Fruit fly (Drosophila melanogaster) whole organism, wandering third instar larva: ENCODE data around the gene NANS.

Source experiments
- Abd-B ChIP-seq: fragments of >200 bp; optimal IDR thresholded peaks from 2 replicates; lab custom pipeline; 2017; ENCODE audit warnings: missing biosample characterization, missing genetic modification characterization
- CG32264 ChIP-seq: fragments of 200-800 bp; sonication (Bioruptor generic); optimal IDR thresholded peaks from 2 replicates; lab custom pipeline; 2016; ENCODE audit warnings: missing biosample characterization, missing genetic modification characterization
- Dfd ChIP-seq: fragments of >200 bp; optimal IDR thresholded peaks from 2 replicates; lab custom pipeline; 2017; ENCODE audit warnings: missing biosample characterization, missing genetic modification characterization
- Dif ChIP-seq: fragments of 200-275, 200-300 bp; sonication (Bioruptor generic); optimal IDR thresholded peaks from 2 replicates; lab custom pipeline; 2018; ENCODE audit warnings: missing biosample characterization, missing genetic modification characterization; ENCODE audit not compliant: partially characterized antibody
- GATAd ChIP-seq: sonication (Bioruptor generic); optimal IDR thresholded peaks from 2 replicates; lab custom pipeline; 2016; ENCODE audit warnings: missing biosample characterization, missing genetic modification characterization
- HLH106 ChIP-seq: fragments of 200-800 bp; optimal IDR thresholded peaks from 3 replicates; lab custom pipeline; 2019; ENCODE audit warnings: missing biosample characterization, mild to moderate bottlenecking, missing genetic modification characterization, moderate library complexity
- Hnf4 ChIP-seq: fragments of 200-800 bp; sonication (Bioruptor generic); optimal IDR thresholded peaks from 2 replicates; lab custom pipeline; 2016; ENCODE audit warnings: missing biosample characterization, mild to moderate bottlenecking, missing genetic modification characterization
- Hr78 ChIP-seq: fragments of >200 bp; optimal IDR thresholded peaks from 2 replicates; lab custom pipeline; 2017; ENCODE audit warnings: missing biosample characterization, missing genetic modification characterization
- Hr83 ChIP-seq: fragments of 200-300 bp; sonication (Bioruptor generic); optimal IDR thresholded peaks from 2 replicates; lab custom pipeline; 2016; ENCODE audit warnings: missing biosample characterization, mild to moderate bottlenecking, missing genetic modification characterization, moderate library complexity; ENCODE audit not compliant: poor library complexity, severe bottlenecking
- Jra ChIP-seq: sonication (Bioruptor generic); optimal IDR thresholded peaks from 2 replicates; lab custom pipeline; 2016; ENCODE audit warnings: missing biosample characterization, missing genetic modification characterization
- N ChIP-seq: fragments of >200 bp; optimal IDR thresholded peaks from 2 replicates; lab custom pipeline; 2018; ENCODE audit warnings: missing biosample characterization, missing external identifiers, missing genetic modification characterization
- OdsH ChIP-seq: fragments of 200-800 bp; sonication (Bioruptor generic); optimal IDR thresholded peaks from 2 replicates; lab custom pipeline; 2016; ENCODE audit warnings: missing biosample characterization, mild to moderate bottlenecking, missing genetic modification characterization
- Rel ChIP-seq, 2 experiments: fragments of 200-800 bp; sonication (Bioruptor generic) in 1 of 2; optimal IDR thresholded peaks; 2 replicates in 1 of 2; 3 replicates in 1 of 2; lab custom pipeline; 2016 to 2019; ENCODE audit warnings: mild to moderate bottlenecking in 2 of 2, missing biosample characterization in 2 of 2, missing genetic modification characterization in 2 of 2, moderate library complexity in 1 of 2
- Sp1 ChIP-seq: fragments of 200-800 bp; sonication (Bioruptor generic); optimal IDR thresholded peaks from 3 replicates; lab custom pipeline; 2019; ENCODE audit warnings: missing biosample characterization, mild to moderate bottlenecking, missing genetic modification characterization, moderate library complexity
- Vsx2 ChIP-seq: fragments of 200-300, 225-300 bp; sonication (Bioruptor generic); optimal IDR thresholded peaks from 2 replicates; lab custom pipeline; 2018; ENCODE audit warnings: missing biosample characterization, missing genetic modification characterization; ENCODE audit not compliant: partially characterized antibody
- br ChIP-seq: fragments of 200-800 bp; sonication (Bioruptor generic); optimal IDR thresholded peaks from 2 replicates; lab custom pipeline; 2016; ENCODE audit warnings: missing biosample characterization, missing genetic modification characterization
- dl ChIP-seq, 2 experiments: fragments of 175-275, 200-275 bp in 1 of 2; fragments of 200-275 bp in 1 of 2; sonication (Bioruptor generic); optimal IDR thresholded peaks; lab custom pipeline; 2018; ENCODE audit warnings: mild to moderate bottlenecking in 2 of 2, missing biosample characterization in 2 of 2, missing genetic modification characterization in 2 of 2, moderate library complexity in 2 of 2; ENCODE audit not compliant: partially characterized antibody in 2 of 2, insufficient read depth in 1 of 2
- dsf ChIP-seq: sonication (Bioruptor generic); optimal IDR thresholded peaks from 2 replicates; lab custom pipeline; 2016; ENCODE audit warnings: missing biosample characterization, missing genetic modification characterization, borderline replicate concordance
- ey ChIP-seq: fragments of 200-800 bp; sonication (Bioruptor generic); optimal IDR thresholded peaks from 2 replicates; lab custom pipeline; 2016; ENCODE audit warnings: missing biosample characterization, missing genetic modification characterization
- foxo ChIP-seq, 2 experiments: fragments of 200-800 bp; sonication (Bioruptor generic); optimal IDR thresholded peaks; 2 replicates in 1 of 2; 3 replicates in 1 of 2; lab custom pipeline; 2016 to 2017; ENCODE audit warnings: missing biosample characterization in 2 of 2, missing genetic modification characterization in 2 of 2
- h ChIP-seq: fragments of 200-800 bp; sonication (Bioruptor generic); optimal IDR thresholded peaks from 3 replicates; lab custom pipeline; 2016; ENCODE audit warnings: missing biosample characterization, mild to moderate bottlenecking, missing genetic modification characterization
- jim ChIP-seq: fragments of 175-275, 200-325 bp; sonication (Bioruptor generic); optimal IDR thresholded peaks from 2 replicates; lab custom pipeline; 2016; ENCODE audit warnings: missing biosample characterization, mild to moderate bottlenecking, missing genetic modification characterization
- lola ChIP-seq: fragments of >200 bp; optimal IDR thresholded peaks from 2 replicates; lab custom pipeline; 2017; ENCODE audit warnings: missing biosample characterization, missing genetic modification characterization
- psq ChIP-seq: fragments of 200-800 bp; sonication (Bioruptor generic); optimal IDR thresholded peaks from 3 replicates; lab custom pipeline; 2017; ENCODE audit warnings: missing biosample characterization, mild to moderate bottlenecking, missing genetic modification characterization, moderate library complexity
- rgr ChIP-seq: fragments of 200-800 bp; sonication (Bioruptor generic); optimal IDR thresholded peaks from 3 replicates; lab custom pipeline; 2016; ENCODE audit warnings: missing biosample characterization, mild to moderate bottlenecking, missing genetic modification characterization
- sage ChIP-seq: fragments of 200-800 bp; sonication (Bioruptor generic); optimal IDR thresholded peaks from 2 replicates; lab custom pipeline; 2016; ENCODE audit warnings: missing biosample characterization, mild to moderate bottlenecking, missing genetic modification characterization
- sv ChIP-seq: fragments of 200-800 bp; sonication (Bioruptor generic); optimal IDR thresholded peaks from 3 replicates; lab custom pipeline; 2016; ENCODE audit warnings: missing biosample characterization, missing genetic modification characterization
- tai ChIP-seq: sonication (Bioruptor generic); optimal IDR thresholded peaks from 2 replicates; lab custom pipeline; 2016; ENCODE audit warnings: missing biosample characterization, missing genetic modification characterization
- usp ChIP-seq: fragments of >200 bp; optimal IDR thresholded peaks from 2 replicates; lab custom pipeline; 2017; ENCODE audit warnings: missing biosample characterization, missing genetic modification characterization
- woc ChIP-seq: sonication (Bioruptor generic); optimal IDR thresholded peaks from 2 replicates; lab custom pipeline; 2016; ENCODE audit warnings: missing biosample characterization, mild to moderate bottlenecking, missing genetic modification characterization

The NANS gene

DNA sequence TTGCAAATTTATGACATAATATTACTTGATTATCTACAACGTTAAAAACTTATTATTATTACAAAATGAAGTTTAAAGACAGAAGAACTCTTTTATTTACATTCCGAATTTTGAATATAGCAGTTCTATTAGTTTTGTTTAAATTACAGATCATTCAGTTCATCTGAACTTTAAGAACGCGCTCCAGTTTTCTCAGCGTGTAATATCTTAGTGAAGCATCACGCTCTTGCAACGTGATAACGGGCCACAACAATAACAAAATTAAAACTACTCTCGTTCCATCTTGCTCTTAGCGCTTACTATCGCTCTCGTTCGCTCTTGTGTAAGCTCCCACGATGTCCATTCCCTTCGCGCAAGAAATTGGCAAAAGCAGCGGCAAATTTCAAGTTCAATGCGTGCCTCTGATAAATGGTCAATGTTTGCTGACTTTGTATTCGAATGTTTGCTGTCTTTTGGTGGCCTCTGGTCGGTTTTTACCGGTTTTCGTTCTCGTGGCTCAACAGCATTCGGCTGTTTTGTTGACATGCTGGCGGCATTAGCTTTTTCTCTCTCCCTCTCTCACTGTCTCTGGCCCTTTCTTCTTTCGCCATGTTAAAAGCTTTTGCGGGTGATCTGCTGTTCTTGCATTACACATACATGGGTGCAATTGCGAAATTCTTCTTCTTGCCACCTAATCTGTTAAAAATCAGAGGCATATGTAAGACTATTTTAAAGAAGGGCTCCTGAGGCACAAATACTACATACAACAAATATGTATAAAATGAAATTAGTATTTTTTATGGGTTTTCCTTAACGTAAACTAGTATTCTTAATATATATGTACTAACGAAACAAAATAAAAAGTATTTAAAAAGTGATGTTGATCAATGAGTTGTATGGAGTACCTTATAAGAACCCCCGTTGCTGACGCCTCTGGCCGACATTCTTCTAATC, 16.5 kb downstream of the NANS start (continued):
- TF ChIP-seq sv (GFP tag; lab: Kevin White, UChicago) = no peak
- peak; percentile 37 for TF ChIP-seq woc (GFP tag; lab: Kevin White, UChicago)
- peak; percentile 72 for TF ChIP-seq psq (GFP tag; lab: Kevin White, UChicago)
- TF ChIP-seq N (GFP tag; lab: Kevin White, UChicago) = no peak
- TF ChIP-seq OdsH = peak; percentile 83
- peak; percentile 79 for TF ChIP-seq HLH106 (tag; lab: Kevin White, UChicago)
- TF ChIP-seq Vsx2 (GFP tag; lab: Kevin White, UChicago) = no peak
- peak; percentile 84 for TF ChIP-seq Sp1
- TF ChIP-seq Hr83 (GFP tag; lab: Kevin White, UChicago) = peak; percentile 56

DNA sequence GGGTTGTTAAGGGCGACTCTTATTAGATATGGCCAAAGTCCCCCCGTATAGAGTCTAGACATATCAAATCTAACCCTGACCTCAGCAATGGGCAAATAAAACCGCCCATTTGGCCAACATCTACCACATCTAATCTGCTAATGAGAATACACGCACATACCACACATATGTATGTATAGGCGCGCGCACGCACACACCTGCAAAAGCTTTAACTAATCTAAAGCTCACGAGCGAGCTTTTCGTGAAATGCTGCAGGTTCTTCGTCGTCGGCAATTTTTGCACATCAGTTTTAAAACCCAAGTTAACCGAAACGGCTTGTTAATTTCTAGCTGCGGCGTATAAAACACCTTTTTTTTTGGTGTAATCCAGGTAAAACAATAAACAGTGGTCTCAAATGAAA, 17.4 kb downstream of the NANS start:
- TF ChIP-seq HLH106 (tag; lab: Kevin White, UChicago) (no peak), ey (GFP tag; lab: Kevin White, UChicago) (no peak), Dfd (GFP tag; lab: Kevin White, UChicago) (no peak), GATAd (GFP tag; lab: Kevin White, UChicago) (no peak), lola (GFP tag; lab: Kevin White, UChicago) (peak; percentile 58), sage (GFP tag; lab: Kevin White, UChicago) (no peak), usp (GFP tag; lab: Kevin White, UChicago) (no peak), psq (GFP tag; lab: Kevin White, UChicago) (no peak), jim (GFP tag; lab: Kevin White, UChicago) (no peak), dsf (no peak), OdsH (no peak), dl (GFP tag; optimal IDR thresholded peaks at IDR 0.05; lab: Kevin White, UChicago; ENCODE audit: insufficient read depth in 1 of 2, partially characterized antibody in 2 of 2) (no peak), Sp1 (no peak), N (GFP tag; lab: Kevin White, UChicago) (no peak), CG32264 (GFP tag; lab: Kevin White, UChicago) (no peak), Rel (GFP tag; optimal IDR thresholded peaks at IDR 0.05; lab: Kevin White, UChicago) (no peak), Rel (tag; optimal IDR thresholded peaks at IDR 0.05; lab: Kevin White, UChicago) (peak; percentile 12), Hnf4 (GFP tag; lab: Kevin White, UChicago) (no peak), Hr83 (GFP tag; lab: Kevin White, UChicago) (peak; percentile 20), Hr78 (GFP tag; lab: Kevin White, UChicago) (no peak)
- TF ChIP-seq, all 38 proteins: peak for 3

DNA sequence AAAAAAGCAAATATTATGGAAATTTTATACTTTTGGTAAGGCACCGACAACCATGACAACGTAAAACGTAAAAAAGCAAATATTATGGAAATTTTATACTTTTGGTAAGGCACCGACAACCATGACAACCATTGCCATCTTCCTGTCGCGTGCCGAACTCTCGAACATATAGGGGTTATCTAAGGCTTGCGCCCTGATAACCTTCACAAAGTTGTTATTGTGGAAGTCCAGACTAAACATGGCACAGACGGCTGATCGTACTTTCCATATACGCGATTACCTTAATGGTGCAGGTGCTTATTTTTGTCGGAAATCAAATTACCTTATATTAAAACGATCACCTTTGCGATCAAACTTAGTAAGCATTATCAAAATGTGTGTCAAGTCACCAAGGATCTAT, 19.1 kb downstream of the NANS start:
- TF ChIP-seq OdsH (no peak), foxo (GFP tag; optimal IDR thresholded peaks at IDR 0.05; lab: Kevin White, UChicago) (no peak), h (GFP tag; lab: Kevin White, UChicago) (peak; percentile 43), Rel (GFP tag; optimal IDR thresholded peaks at IDR 0.05; lab: Kevin White, UChicago) (no peak), Rel (tag; optimal IDR thresholded peaks at IDR 0.05; lab: Kevin White, UChicago) (peak; percentile 14), jim (GFP tag; lab: Kevin White, UChicago) (no peak)

DNA sequence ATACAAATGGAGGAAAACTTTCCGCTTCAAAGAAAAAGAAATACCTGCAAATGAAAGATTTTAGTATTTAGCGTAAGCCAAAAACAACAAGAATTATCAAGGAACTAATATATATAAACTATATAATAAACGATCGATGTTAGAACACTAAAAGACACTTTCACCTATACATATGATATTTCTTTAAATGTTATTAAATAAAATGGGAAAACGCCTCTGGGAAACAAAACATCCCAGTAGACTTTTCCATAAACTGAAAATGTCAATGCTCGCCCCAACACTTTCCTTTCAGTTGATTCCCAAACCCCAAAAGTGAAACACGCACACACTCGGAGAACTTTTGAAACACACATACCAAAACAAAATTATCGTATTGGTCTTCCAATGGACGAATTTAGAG, 21.0 kb downstream of the NANS start, which contains the start of gene vrs:
vrs (plus strand) TSS at position 301 of the 400 bp plus-strand sequence.
- TF ChIP-seq Dif (GFP tag; lab: Kevin White, UChicago) (no peak), lola (GFP tag; lab: Kevin White, UChicago) (no peak), Jra (GFP tag; lab: Kevin White, UChicago) (no peak), usp (GFP tag; lab: Kevin White, UChicago) (no peak), br (GFP tag; lab: Kevin White, UChicago) (no peak), Abd-B (GFP tag; lab: Kevin White, UChicago) (no peak), sv (GFP tag; lab: Kevin White, UChicago) (no peak), psq (GFP tag; lab: Kevin White, UChicago) (no peak), Rel (GFP tag; optimal IDR thresholded peaks at IDR 0.05; lab: Kevin White, UChicago) (no peak), Rel (tag; optimal IDR thresholded peaks at IDR 0.05; lab: Kevin White, UChicago) (no peak), tai (no peak), dl (GFP tag; optimal IDR thresholded peaks at IDR 0.05; lab: Kevin White, UChicago; ENCODE audit: insufficient read depth in 1 of 2, partially characterized antibody in 2 of 2) (no peak), Hr83 (GFP tag; lab: Kevin White, UChicago) (no peak), rgr (GFP tag; lab: Kevin White, UChicago) (no peak), sage (GFP tag; lab: Kevin White, UChicago) (no peak), h (GFP tag; lab: Kevin White, UChicago) (no peak)
